Fruit fly (Drosophila melanogaster) whole organism, embryonic: ENCODE results near the gene CG13360.
A peak's percentile ranks its signal among the peaks of the same experiment; 100 is the strongest.

Source experiments
- ATbp ChIP-seq: fragments of 200-800 bp; sonication (Bioruptor generic); optimal IDR thresholded peaks from 2 replicates; lab custom pipeline; 2017; ENCODE audit warnings: missing biosample characterization, mild to moderate bottlenecking, missing genetic modification characterization, missing genetic modification reagents
- CG11696 ChIP-seq: fragments of 200-800 bp; sonication (Bioruptor generic); IDR thresholded peaks from 2 replicates; pipeline ENCODE4 v1.3.6; 2022; ENCODE audit warnings: missing biosample characterization, missing genetic modification characterization
- CG12744 ChIP-seq: fragments of 200-800 bp; sonication (Bioruptor generic); optimal IDR thresholded peaks from 2 replicates; lab custom pipeline; 2016; ENCODE audit warnings: missing biosample characterization, missing genetic modification characterization
- CG13894 ChIP-seq: fragments of 200-800 bp; sonication (Bioruptor generic); optimal IDR thresholded peaks from 3 replicates; lab custom pipeline; 2018; ENCODE audit warnings: missing biosample characterization, mild to moderate bottlenecking, missing genetic modification characterization, moderate library complexity
- CG15269 ChIP-seq: fragments of 200-800 bp; sonication (Bioruptor generic); optimal IDR thresholded peaks from 2 replicates; lab custom pipeline; 2018; ENCODE audit warnings: missing biosample characterization, mild to moderate bottlenecking, missing genetic modification characterization, moderate library complexity
- CG18011 ChIP-seq: fragments of 200-800 bp; sonication (Bioruptor generic); optimal IDR thresholded peaks from 2 replicates; lab custom pipeline; 2017; ENCODE audit warnings: missing biosample characterization, missing genetic modification characterization, mild to moderate bottlenecking, moderate library complexity, missing genotype
- CG18619 ChIP-seq: fragments of 200-800 bp; sonication (Bioruptor generic); optimal IDR thresholded peaks from 3 replicates; lab custom pipeline; 2017; ENCODE audit warnings: missing biosample characterization, mild to moderate bottlenecking, missing genetic modification characterization
- CG3407 ChIP-seq: fragments of 200-800 bp; sonication (Bioruptor generic); optimal IDR thresholded peaks from 2 replicates; lab custom pipeline; 2018; ENCODE audit warnings: missing biosample characterization, mild to moderate bottlenecking, missing genetic modification characterization
- CG3847 ChIP-seq: fragments of 200-800 bp; sonication (Bioruptor generic); IDR thresholded peaks from 2 replicates; pipeline ENCODE4 v1.3.6; 2022; ENCODE audit warnings: missing biosample characterization, missing genetic modification characterization
- CG6272 ChIP-seq: fragments of 200-800 bp; sonication (Bioruptor generic); IDR thresholded peaks from 2 replicates; pipeline ENCODE4 v1.3.6; 2022; ENCODE audit warnings: missing biosample characterization, missing genetic modification characterization
- CG6765 ChIP-seq: fragments of 200-800 bp; sonication (Bioruptor generic); optimal IDR thresholded peaks from 3 replicates; lab custom pipeline; 2017; ENCODE audit warnings: missing biosample characterization, mild to moderate bottlenecking, missing genetic modification characterization
- CG7987 ChIP-seq: fragments of 200-800 bp; sonication (Bioruptor generic); optimal IDR thresholded peaks from 2 replicates; lab custom pipeline; 2018; ENCODE audit warnings: missing biosample characterization, mild to moderate bottlenecking, missing genetic modification characterization, moderate library complexity
- CG8478 ChIP-seq: fragments of >200 bp; optimal IDR thresholded peaks from 2 replicates; lab custom pipeline; 2018
- Dref ChIP-seq: fragments of 200-800 bp; sonication (Bioruptor generic); IDR thresholded peaks from 2 replicates; pipeline ENCODE4 v1.3.6; 2022; ENCODE audit warnings: missing biosample characterization, missing genetic modification characterization
- ERR ChIP-seq: fragments of 200-800 bp; sonication (Bioruptor generic); optimal IDR thresholded peaks from 2 replicates; lab custom pipeline; 2016; ENCODE audit warnings: missing biosample characterization, missing genetic modification characterization
- GATAe ChIP-seq: fragments of 200-800 bp; sonication (Bioruptor generic); conservative IDR thresholded peaks from 2 replicates; pipeline ENCODE4 v1.3.6; 2022; ENCODE audit warnings: missing biosample characterization, missing genetic modification characterization
- HHEX ChIP-seq: fragments of 200-800 bp; sonication (Bioruptor generic); optimal IDR thresholded peaks from 3 replicates; lab custom pipeline; 2017; ENCODE audit warnings: missing biosample characterization, mild to moderate bottlenecking, missing genetic modification characterization, missing genetic modification reagents
- Kr ChIP-seq: fragments of 200-800 bp; sonication (Bioruptor generic); optimal IDR thresholded peaks from 2 replicates; lab custom pipeline; 2017; ENCODE audit warnings: missing biosample characterization, mild to moderate bottlenecking, missing genetic modification characterization
- Pdp1 ChIP-seq, 2 experiments: fragments of 200-800 bp; sonication (Bioruptor generic); optimal IDR thresholded peaks; 3 replicates each; lab custom pipeline; 2016; ENCODE audit warnings: missing biosample characterization in 2 of 2, missing genetic modification characterization in 2 of 2, mild to moderate bottlenecking in 1 of 2, moderate library complexity in 1 of 2
- Sry-δ ChIP-seq: fragments of 200-800 bp; sonication (Bioruptor generic); optimal IDR thresholded peaks from 2 replicates; lab custom pipeline; 2016; ENCODE audit warnings: missing biosample characterization, missing genetic modification characterization
- ac ChIP-seq: fragments of 200-800 bp; sonication (Bioruptor generic); optimal IDR thresholded peaks from 3 replicates; lab custom pipeline; 2017; ENCODE audit warnings: missing biosample characterization, mild to moderate bottlenecking, missing genetic modification characterization
- amos ChIP-seq: fragments of 200-800 bp; sonication (Bioruptor generic); IDR thresholded peaks from 2 replicates; pipeline ENCODE4 v1.3.6; 2022; ENCODE audit warnings: missing biosample characterization, missing genetic modification characterization; ENCODE audit not compliant: partially characterized antibody
- ase ChIP-seq: fragments of 200-800 bp; sonication (Bioruptor generic); IDR thresholded peaks from 3 replicates; pipeline ENCODE4 v1.3.6; 2022; ENCODE audit warnings: missing biosample characterization, missing genetic modification characterization
- az2 ChIP-seq: fragments of 200-800 bp; sonication (Bioruptor generic); optimal IDR thresholded peaks from 3 replicates; lab custom pipeline; 2016; ENCODE audit warnings: missing biosample characterization, missing genetic modification characterization
- chif ChIP-seq, 2 experiments: fragments of 200-800 bp; sonication (Bioruptor generic); optimal IDR thresholded peaks; 3 replicates each; lab custom pipeline; 2016; ENCODE audit warnings: missing biosample characterization in 2 of 2, missing genetic modification characterization in 2 of 2
- dpn ChIP-seq, 2 experiments: fragments of 200-800 bp; sonication (Bioruptor generic); optimal IDR thresholded peaks; 3 replicates each; lab custom pipeline; 2016; ENCODE audit warnings: missing biosample characterization in 2 of 2, missing genetic modification characterization in 2 of 2
- dysf ChIP-seq: fragments of 200-800 bp; sonication (Bioruptor generic); IDR thresholded peaks from 3 replicates; pipeline ENCODE4 v1.3.6; 2022; ENCODE audit warnings: missing biosample characterization, missing genetic modification characterization
- ems ChIP-seq: fragments of 200-800 bp; sonication (Bioruptor generic); optimal IDR thresholded peaks from 3 replicates; lab custom pipeline; 2016; ENCODE audit warnings: missing biosample characterization, missing genetic modification characterization
- en ChIP-seq: fragments of 200-800 bp; sonication (Bioruptor generic); optimal IDR thresholded peaks from 2 replicates; lab custom pipeline; 2016; ENCODE audit warnings: missing biosample characterization, missing genetic modification characterization
- esg ChIP-seq: fragments of 200-800 bp; sonication (Bioruptor generic); conservative IDR thresholded peaks from 2 replicates; pipeline ENCODE4 v1.3.6; 2022; ENCODE audit warnings: missing biosample characterization, missing genetic modification characterization
- fd102C ChIP-seq: fragments of 200-800 bp; sonication (Bioruptor generic); optimal IDR thresholded peaks from 2 replicates; lab custom pipeline; 2018; ENCODE audit warnings: missing biosample characterization, mild to moderate bottlenecking, missing genetic modification characterization, moderate library complexity
- fd96Cb ChIP-seq: fragments of 200-800 bp; sonication (Bioruptor generic); optimal IDR thresholded peaks from 2 replicates; lab custom pipeline; 2018; ENCODE audit warnings: missing biosample characterization, mild to moderate bottlenecking, missing genetic modification characterization, moderate library complexity
- grau ChIP-seq: fragments of 200-800 bp; optimal IDR thresholded peaks from 3 replicates; lab custom pipeline; 2019; ENCODE audit warnings: missing biosample characterization, mild to moderate bottlenecking, missing genetic modification characterization, moderate library complexity
- gt ChIP-seq: fragments of 200-800 bp; sonication (Bioruptor generic); IDR thresholded peaks from 2 replicates; pipeline ENCODE4 v1.3.6; 2022; ENCODE audit warnings: missing biosample characterization, missing genetic modification characterization
- hb ChIP-seq: fragments of 200-800 bp; sonication (Bioruptor generic); IDR thresholded peaks from 3 replicates; pipeline ENCODE4 v1.3.6; 2022; ENCODE audit warnings: missing biosample characterization, missing genetic modification characterization; ENCODE audit not compliant: partially characterized antibody
- inv ChIP-seq: fragments of 200-800 bp; sonication (Bioruptor generic); IDR thresholded peaks from 2 replicates; pipeline ENCODE4 v1.3.6; 2022; ENCODE audit warnings: missing biosample characterization, missing genetic modification characterization; ENCODE audit not compliant: partially characterized antibody
- jumu ChIP-seq: fragments of 200-800 bp; sonication (Bioruptor generic); optimal IDR thresholded peaks from 3 replicates; lab custom pipeline; 2016; ENCODE audit warnings: missing biosample characterization, missing genetic modification characterization
- lbe ChIP-seq: fragments of 200-800 bp; sonication (Bioruptor generic); optimal IDR thresholded peaks from 2 replicates; lab custom pipeline; 2016; ENCODE audit warnings: missing biosample characterization, mild to moderate bottlenecking, missing genetic modification characterization
- nau ChIP-seq: fragments of 200-800 bp; sonication (Bioruptor generic); optimal IDR thresholded peaks from 3 replicates; lab custom pipeline; 2017; ENCODE audit warnings: missing biosample characterization, mild to moderate bottlenecking, missing genetic modification characterization, missing genetic modification reagents
- pfk ChIP-seq: fragments of 200-800 bp; sonication (Bioruptor generic); optimal IDR thresholded peaks from 2 replicates; lab custom pipeline; 2018; ENCODE audit warnings: missing biosample characterization, mild to moderate bottlenecking, missing genetic modification characterization, moderate library complexity
- pros ChIP-seq: fragments of 200-800 bp; sonication (Bioruptor generic); optimal IDR thresholded peaks from 3 replicates; lab custom pipeline; 2019; ENCODE audit warnings: missing biosample characterization, mild to moderate bottlenecking, missing genetic modification characterization, moderate library complexity
- pum ChIP-seq: fragments of 200-800 bp; sonication (Bioruptor generic); optimal IDR thresholded peaks from 2 replicates; lab custom pipeline; 2016; ENCODE audit warnings: missing biosample characterization, missing genetic modification characterization
- rib ChIP-seq: fragments of 200-800 bp; sonication (Bioruptor generic); IDR thresholded peaks from 2 replicates; pipeline ENCODE4 v1.3.6; 2022; ENCODE audit warnings: missing biosample characterization, missing genetic modification characterization
- schlank ChIP-seq: fragments of 200-800 bp; sonication (Bioruptor generic); optimal IDR thresholded peaks from 2 replicates; lab custom pipeline; 2018; ENCODE audit warnings: missing biosample characterization, mild to moderate bottlenecking, missing genetic modification characterization
- stwl ChIP-seq: fragments of 200-800 bp; sonication (Bioruptor generic); optimal IDR thresholded peaks from 3 replicates; lab custom pipeline; 2018; ENCODE audit warnings: missing biosample characterization, mild to moderate bottlenecking, missing genetic modification characterization, moderate library complexity
- sug ChIP-seq: fragments of 200-800 bp; optimal IDR thresholded peaks from 2 replicates; lab custom pipeline; 2019; ENCODE audit warnings: missing biosample characterization, mild to moderate bottlenecking, missing genetic modification characterization, moderate library complexity
- tgo ChIP-seq: fragments of 200-800 bp; sonication (Bioruptor generic); IDR thresholded peaks from 3 replicates; pipeline ENCODE4 v1.3.6; 2022; ENCODE audit warnings: missing biosample characterization, missing genetic modification characterization
- tll ChIP-seq, 2 experiments: fragments of 200-800 bp in 1 of 2; fragments of >200 bp in 1 of 2; sonication (Bioruptor generic) in 1 of 2; optimal IDR thresholded peaks; 2 replicates each; lab custom pipeline; 2017 to 2019; ENCODE audit warnings: missing biosample characterization in 2 of 2, missing genetic modification characterization in 2 of 2, mild to moderate bottlenecking in 1 of 2, moderate library complexity in 1 of 2
- unc-4 ChIP-seq: fragments of 200-800 bp; sonication (Bioruptor generic); IDR thresholded peaks from 2 replicates; pipeline ENCODE4 v1.3.6; 2022; ENCODE audit warnings: missing biosample characterization, missing genetic modification characterization; ENCODE audit not compliant: partially characterized antibody

Gene CG13360

dm6 chrX:765039-765508, 24.8 kb downstream of the CG13360 start, which contains the start of gene RpL22 (continued):
- no peak; the same call in 1 of the 2 replicates for TF ChIP-seq inv (GFP tag; lab: Robert Waterston, UW)
- peak; percentile 44 for TF ChIP-seq az2
- TF ChIP-seq CG8478 (lab: Kevin White, UChicago): no peak
- peak; percentile 59 for TF ChIP-seq stwl (tag; lab: Kevin White, UChicago)
- peak; percentile 63; the same call in 1 of the 2 replicates for TF ChIP-seq gt (GFP tag; lab: Robert Waterston, UW)
- no peak for TF ChIP-seq hb (GFP tag; lab: Robert Waterston, UW)
- TF ChIP-seq Sry-δ (GFP tag; lab: Kevin White, UChicago): peak; percentile 80
- no peak for TF ChIP-seq pros (GFP tag; lab: Kevin White, UChicago)
- TF ChIP-seq pum (GFP tag; lab: Kevin White, UChicago): peak; percentile 74
- peak; percentile 75 for TF ChIP-seq jumu (GFP tag; lab: Kevin White, UChicago)
- TF ChIP-seq HHEX (GFP tag; lab: Kevin White, UChicago): peak; percentile 95
- peak; percentile 82 for TF ChIP-seq fd102C (GFP tag; lab: Kevin White, UChicago)
- peak; percentile 71 for TF ChIP-seq CG15269 (tag; lab: Kevin White, UChicago)
- TF ChIP-seq CG11696 (GFP tag; lab: Robert Waterston, UW): peak; percentile 61; the same call in 1 of the 2 replicates
- TF ChIP-seq nau (GFP tag; lab: Kevin White, UChicago): peak; percentile 91
- TF ChIP-seq ERR: peak; percentile 74
- TF ChIP-seq rib (GFP tag; lab: Robert Waterston, UW): peak; percentile 85
- TF ChIP-seq CG6272 (GFP tag; lab: Robert Waterston, UW): peak; percentile 65
- peak; percentile 91 for TF ChIP-seq CG3847 (GFP tag; lab: Robert Waterston, UW)
- TF ChIP-seq dysf (GFP tag; lab: Robert Waterston, UW): peak; percentile 82
- peak; percentile 79 for TF ChIP-seq grau (tag; lab: Kevin White, UChicago)
- TF ChIP-seq Kr (GFP tag; lab: Kevin White, UChicago): no peak
- peak; percentile 84 for TF ChIP-seq en (GFP tag; lab: Kevin White, UChicago)
- peak; percentile 85 to 91 for TF ChIP-seq chif (GFP tag; optimal IDR thresholded peaks at IDR 0.05; lab: Kevin White, UChicago)
- TF ChIP-seq dpn (GFP tag; optimal IDR thresholded peaks at IDR 0.05; lab: Kevin White, UChicago): peak; percentile 70 to 93
- TF ChIP-seq ATbp: peak; percentile 90
- TF ChIP-seq schlank: peak; percentile 86
- peak; percentile 95 for TF ChIP-seq CG7987
- TF ChIP-seq CG12744 (GFP tag; lab: Kevin White, UChicago): peak; percentile 84
- TF ChIP-seq CG18619 (GFP tag; lab: Kevin White, UChicago): peak; percentile 94
- TF ChIP-seq CG3407 (GFP tag; lab: Kevin White, UChicago): peak; percentile 85
- TF ChIP-seq unc-4 (GFP tag; lab: Robert Waterston, UW): peak; percentile 52; the same call in 1 of the 2 replicates
- TF ChIP-seq CG6765 (GFP tag; lab: Kevin White, UChicago): peak; percentile 95
- peak; percentile 19; the same call in 1 of the 2 replicates for TF ChIP-seq esg (GFP tag; lab: Robert Waterston, UW)
- peak in 1 of 2 experiments; percentile 3 for TF ChIP-seq tll (GFP tag; optimal IDR thresholded peaks at IDR 0.05; lab: Kevin White, UChicago)
- TF ChIP-seq CG18011 (GFP tag; lab: Kevin White, UChicago): peak; percentile 77
- TF ChIP-seq pfk (GFP tag; lab: Kevin White, UChicago): peak; percentile 69
- TF ChIP-seq tgo (GFP tag; lab: Robert Waterston, UW): peak; percentile 71; the same call in 2 of the 3 replicates
- TF ChIP-seq fd96Cb (tag; lab: Kevin White, UChicago): peak; percentile 53
- TF ChIP-seq lbe (GFP tag; lab: Kevin White, UChicago): no peak
- TF ChIP-seq amos: peak; percentile 56
- peak; percentile 86 for TF ChIP-seq ems
- TF ChIP-seq Pdp1 (GFP tag; optimal IDR thresholded peaks at IDR 0.05; lab: Kevin White, UChicago): peak; percentile 80 to 91
- TF ChIP-seq GATAe: peak; percentile 70
- TF ChIP-seq CG13894 (tag; lab: Kevin White, UChicago): peak; percentile 88
- TF ChIP-seq sug (tag; lab: Kevin White, UChicago): peak; percentile 77
- peak; percentile 67 for TF ChIP-seq Dref (GFP tag; lab: Robert Waterston, UW)
- peak; percentile 83 for TF ChIP-seq ase (GFP tag; lab: Robert Waterston, UW)
- TF ChIP-seq ac: peak; percentile 72
